Worm (Caenorhabditis elegans): ENCODE results near the gene wdr-5.2.

wdr-5.2 gene

DNA sequence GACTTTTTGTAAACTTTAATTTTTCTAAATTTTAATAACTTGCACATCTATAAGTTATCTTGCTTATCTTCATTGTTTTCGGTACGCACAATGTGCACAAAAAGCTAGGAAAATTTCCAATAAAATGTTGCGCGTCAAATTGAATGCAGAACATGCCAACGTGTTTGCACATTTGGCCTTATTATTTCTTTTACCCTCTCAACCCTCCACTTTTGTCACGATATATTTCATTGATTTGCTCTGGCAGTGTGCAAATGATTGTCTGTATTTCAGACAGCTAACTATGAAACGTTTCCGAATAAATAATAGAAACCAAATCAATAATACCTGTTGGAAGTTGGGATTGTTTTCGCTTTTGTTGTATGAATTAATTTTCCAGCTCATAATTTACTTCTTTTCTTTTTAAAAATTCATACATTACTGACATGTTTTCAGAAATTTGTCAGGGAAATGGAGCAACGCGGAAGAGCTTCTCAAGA, at the start of gene wdr-5.2:
Gene wdr-5.2 (plus strand): TSS at position 429 of the 479 bp plus-strand sequence.
- no peak for TF ChIP-seq unc-62 (GFP tag; optimal IDR thresholded peaks at IDR 0.05)

DNA sequence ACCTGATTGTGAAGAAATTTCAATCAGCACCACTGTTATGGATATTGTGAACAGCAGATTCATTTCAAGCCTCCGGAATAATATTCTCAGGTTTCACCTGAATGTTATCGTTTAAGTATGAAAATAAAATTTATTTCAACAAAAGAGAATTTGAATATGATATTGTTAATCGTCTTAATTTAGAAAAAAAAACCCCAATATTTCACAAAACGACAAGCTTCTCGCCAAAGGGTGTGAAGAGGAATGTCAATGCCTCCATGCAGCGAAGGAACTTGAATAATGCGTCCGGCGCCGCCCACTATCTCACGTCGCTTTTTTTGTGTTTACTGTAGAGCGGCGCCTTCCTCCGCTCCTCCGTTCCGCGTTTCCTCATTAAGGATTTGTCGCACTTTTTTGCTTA, 46.8 kb upstream of the wdr-5.2 start, which contains the start of gene C11H1.5:
Gene C11H1.5 (minus strand): TSS at position 101 of the 400 bp plus-strand sequence.
- TF ChIP-seq unc-62 (GFP tag; optimal IDR thresholded peaks at IDR 0.05): no peak

DNA sequence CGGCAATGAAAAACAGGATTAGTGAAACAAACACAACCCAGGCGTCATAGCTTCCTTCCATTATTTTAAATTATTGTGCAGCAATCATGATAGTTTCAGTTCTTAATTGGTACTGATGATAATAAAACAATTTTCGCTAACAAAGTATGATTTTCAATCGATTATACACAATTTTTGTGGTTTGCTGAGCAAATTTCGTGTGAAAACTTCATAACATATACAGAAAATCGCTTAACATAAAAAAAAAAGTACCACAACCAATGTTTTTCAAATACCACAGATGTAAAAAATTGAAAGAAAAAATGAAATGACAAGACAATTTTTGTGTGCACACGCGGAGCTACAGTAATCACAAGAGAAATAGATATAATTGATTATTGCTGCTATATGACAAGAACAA, 42.3 kb upstream of the wdr-5.2 start, which contains the start of gene gphr-2:
Gene gphr-2 (minus strand): TSS at position 101 of the 400 bp plus-strand sequence.
- no peak for TF ChIP-seq unc-62 (GFP tag; optimal IDR thresholded peaks at IDR 0.05)

DNA sequence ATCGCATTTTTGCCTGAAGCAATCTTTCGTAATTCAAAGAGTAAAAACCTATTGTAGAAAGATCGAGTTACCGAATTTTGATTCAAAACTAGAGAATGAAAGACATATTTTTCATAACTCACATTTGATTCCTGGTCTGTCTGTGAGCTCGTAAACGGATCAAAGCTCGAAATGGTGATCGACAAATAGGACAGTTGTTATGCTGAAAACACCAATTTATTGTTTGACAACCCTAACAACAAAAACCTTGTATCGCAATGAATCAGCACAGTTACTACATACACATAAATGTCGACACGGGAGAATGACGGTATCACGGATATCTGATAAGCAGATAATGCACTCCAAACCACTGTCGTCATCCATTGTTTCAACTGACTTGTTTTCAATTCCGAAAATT, 40.3 kb upstream of the wdr-5.2 start:
- TF ChIP-seq unc-62 (GFP tag; optimal IDR thresholded peaks at IDR 0.05): no peak

DNA sequence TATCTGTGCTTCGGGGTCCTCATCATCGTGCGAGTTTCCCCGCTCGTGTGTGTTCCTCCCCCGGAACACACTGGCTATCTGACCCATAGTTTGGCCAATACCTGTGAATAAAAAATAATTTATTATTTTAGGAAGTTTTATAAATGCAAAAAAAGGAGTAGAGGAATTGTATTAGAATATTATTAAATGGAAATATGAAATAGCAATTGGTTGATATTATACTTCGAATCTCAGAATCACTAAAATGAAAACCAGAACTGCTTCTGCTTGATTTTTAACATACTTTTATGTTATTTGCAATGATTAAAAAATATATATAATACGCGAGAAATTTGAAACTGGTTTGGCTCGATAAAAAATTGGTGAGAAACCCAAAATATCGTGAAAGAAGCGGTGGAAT, 38.3 kb upstream of the wdr-5.2 start, which contains the start of gene mgrn-1:
Gene mgrn-1 (minus strand): TSS at position 101 of the 400 bp plus-strand sequence.
- no peak for TF ChIP-seq unc-62 (GFP tag; optimal IDR thresholded peaks at IDR 0.05)

DNA sequence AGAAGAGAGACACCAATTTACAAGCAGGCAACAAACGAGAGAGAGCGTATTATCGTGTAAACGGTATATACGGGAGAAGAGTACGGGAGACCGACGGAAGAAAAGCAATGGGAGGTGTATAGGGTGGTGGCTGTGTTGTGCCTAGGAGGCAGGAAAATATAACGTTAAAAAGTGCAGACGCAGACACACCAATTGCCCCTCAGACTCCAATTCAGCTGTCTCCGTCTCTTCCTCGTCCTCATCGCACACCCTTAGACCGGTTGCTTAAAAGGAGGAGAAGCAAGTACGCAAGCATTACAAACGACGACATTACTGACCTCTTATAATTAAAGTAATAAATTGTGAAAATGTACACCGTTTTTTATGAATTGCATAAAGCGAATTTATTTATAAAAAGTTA, 37.5 kb upstream of the wdr-5.2 start:
- no peak for TF ChIP-seq unc-62 (GFP tag; optimal IDR thresholded peaks at IDR 0.05)

DNA sequence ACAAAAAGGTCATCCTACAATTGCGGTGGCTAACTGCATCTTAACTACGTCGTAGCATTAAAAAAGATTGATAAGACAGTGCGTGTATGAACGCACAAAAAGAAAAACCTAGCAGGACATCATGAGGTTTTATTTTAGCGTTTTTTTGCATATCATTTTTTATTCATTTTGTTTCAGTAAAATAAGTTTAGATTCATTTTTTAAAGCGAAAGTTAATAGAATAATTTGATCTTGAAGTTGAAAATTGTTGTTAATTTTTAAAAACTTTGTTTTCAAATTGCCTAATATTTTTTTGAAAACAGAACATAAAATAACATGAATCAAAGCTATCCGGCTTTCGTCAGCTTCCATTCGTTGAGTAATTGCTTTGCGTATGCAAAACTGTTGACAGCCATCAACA, 36.3 kb upstream of the wdr-5.2 start, which contains the start of gene prx-1:
Gene prx-1 (plus strand): TSS at position 301 of the 400 bp plus-strand sequence.
- no peak for TF ChIP-seq unc-62 (GFP tag; optimal IDR thresholded peaks at IDR 0.05)

DNA sequence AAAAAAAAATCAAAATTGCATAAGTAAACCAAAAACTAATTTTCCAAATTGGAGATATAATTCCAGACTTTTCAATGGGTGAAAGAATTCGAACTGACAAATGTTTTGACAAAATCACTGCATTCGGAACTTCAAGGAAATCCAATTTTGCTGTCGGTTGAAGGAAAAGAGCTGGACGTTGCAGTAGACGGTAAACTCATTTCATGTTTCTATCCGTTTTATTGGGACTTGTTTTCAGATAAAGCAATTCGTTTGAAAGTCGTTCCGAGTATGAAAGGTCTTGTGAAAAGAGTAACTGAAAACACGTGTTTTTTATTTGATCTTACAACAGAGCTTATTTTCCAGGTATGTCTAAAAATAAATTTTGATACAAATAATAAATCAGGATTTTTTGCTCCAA, 33.8 kb upstream of the wdr-5.2 start:
- TF ChIP-seq unc-62 (GFP tag; optimal IDR thresholded peaks at IDR 0.05): no peak

DNA sequence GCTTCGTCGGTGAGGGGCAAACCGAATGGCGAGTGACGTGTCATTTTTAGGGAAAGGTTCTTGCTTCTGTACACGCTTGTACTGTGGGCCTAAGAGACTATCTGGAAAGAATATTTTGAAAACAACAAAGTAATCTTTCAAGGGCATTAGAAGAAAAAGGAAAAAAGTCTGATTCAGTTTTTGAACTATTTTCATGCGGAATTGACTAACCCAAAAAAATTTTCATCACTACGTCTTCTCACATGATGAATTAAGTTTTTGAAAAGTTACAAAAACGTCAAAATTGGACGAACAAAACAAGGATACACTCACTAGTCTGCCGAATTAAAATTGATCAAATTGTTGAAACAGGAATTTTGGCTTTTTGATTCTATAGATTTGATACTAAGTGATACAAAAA, 29.6 kb upstream of the wdr-5.2 start, which contains the start of gene C11H1.9:
Gene C11H1.9 (minus strand): TSS at position 101 of the 400 bp plus-strand sequence.
- no peak for TF ChIP-seq unc-62 (GFP tag; optimal IDR thresholded peaks at IDR 0.05)

DNA sequence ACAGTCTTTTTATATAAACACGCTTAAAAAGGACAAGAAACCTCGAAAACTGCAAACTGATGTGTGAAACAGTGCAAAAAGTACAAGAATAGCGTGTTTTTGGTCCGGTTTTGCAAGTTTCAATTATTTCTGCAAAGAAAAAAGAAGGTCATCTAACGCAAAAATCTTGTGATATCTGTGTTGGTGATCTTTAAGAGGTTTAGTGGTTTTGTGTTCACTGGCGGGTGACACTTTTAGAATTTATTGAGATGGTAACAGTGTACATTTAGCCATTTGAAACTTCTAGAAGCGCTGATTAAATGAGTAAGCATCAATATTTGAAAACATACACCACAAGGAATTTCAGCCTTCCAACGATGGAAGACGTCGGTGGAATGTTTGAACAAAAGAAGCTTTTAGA, 27.1 kb upstream of the wdr-5.2 start:
- no peak for TF ChIP-seq unc-62 (GFP tag; optimal IDR thresholded peaks at IDR 0.05)

DNA sequence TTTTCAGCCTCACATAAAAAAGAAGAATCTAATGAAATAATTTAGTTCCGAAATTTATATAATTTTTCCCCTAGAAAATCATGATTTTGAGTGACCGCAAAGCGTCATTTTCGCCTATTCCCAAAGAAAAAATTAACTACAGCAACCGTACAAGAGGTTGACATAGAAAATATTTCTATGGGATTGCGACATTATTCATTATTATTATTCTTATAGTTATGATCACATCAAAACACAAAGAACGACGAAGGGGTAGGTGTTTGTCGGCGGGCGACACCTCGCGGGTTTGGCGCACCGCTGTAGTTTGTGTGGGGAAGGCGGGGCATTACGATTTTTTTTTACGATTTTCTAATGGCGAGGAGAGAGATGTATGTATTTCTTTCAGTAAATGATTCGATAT, 25.6 kb upstream of the wdr-5.2 start:
- TF ChIP-seq unc-62 (GFP tag; optimal IDR thresholded peaks at IDR 0.05): no peak

DNA sequence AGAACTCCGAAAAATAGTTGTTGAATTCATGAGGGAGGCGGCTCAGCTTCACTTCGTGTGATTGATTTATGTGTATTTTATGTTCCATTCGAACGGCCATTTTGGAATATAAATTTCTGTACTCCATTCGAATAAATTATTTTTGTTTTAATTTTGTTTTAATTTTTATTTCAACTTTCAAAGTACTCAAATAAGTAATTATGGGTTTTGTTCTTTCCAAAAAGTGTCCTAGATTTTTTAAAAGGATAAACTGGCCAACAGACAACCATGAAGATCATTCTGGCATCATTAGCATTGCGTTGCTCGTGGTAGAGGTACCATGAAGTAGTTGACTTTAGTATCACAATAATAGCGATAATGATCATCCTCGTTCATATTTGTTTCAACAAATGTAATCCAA, 23.3 kb upstream of the wdr-5.2 start:
- TF ChIP-seq unc-62 (GFP tag; optimal IDR thresholded peaks at IDR 0.05): no peak

DNA sequence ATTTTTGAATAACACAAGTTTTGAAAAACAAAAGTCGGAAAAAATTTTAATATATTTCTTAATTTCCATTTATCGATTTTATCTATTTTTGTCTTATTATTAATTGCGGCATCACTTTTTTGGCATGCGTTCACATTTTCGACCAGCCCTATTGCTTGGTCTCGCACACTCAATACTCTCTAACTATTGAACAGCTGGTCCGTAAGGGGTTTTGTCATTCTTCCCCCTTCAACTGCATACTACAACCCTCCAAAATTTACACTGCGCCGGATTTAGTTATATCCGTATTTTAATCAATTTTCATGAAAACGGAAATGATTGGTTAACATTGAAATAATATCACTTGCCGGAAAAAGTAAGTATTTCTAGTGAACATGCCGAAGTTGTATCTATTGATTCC, 22.5 kb upstream of the wdr-5.2 start, which contains the start of gene C11H1.7:
Gene C11H1.7 (plus strand): TSS at position 12 of the 400 bp plus-strand sequence.
- TF ChIP-seq unc-62 (GFP tag; optimal IDR thresholded peaks at IDR 0.05): no peak

DNA sequence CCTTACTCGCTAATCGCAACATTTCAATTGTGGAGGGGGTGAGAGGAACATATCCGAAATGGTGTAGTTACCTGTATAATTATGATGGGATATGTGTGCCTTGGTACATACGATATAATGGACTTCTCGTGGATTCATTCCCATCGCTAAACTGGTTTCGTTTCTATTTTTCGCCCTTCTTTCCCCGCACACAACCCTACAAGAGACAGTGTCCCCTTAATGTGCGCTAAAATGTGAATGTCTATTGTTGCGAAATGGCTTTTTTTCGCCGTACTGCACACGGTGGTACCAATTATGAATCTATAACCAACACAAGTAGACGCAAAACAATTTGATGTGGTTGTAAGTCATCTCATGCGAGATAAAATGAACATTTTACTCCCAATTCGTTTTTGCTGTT, 20.6 kb upstream of the wdr-5.2 start:
- TF ChIP-seq unc-62 (GFP tag; optimal IDR thresholded peaks at IDR 0.05): no peak

DNA sequence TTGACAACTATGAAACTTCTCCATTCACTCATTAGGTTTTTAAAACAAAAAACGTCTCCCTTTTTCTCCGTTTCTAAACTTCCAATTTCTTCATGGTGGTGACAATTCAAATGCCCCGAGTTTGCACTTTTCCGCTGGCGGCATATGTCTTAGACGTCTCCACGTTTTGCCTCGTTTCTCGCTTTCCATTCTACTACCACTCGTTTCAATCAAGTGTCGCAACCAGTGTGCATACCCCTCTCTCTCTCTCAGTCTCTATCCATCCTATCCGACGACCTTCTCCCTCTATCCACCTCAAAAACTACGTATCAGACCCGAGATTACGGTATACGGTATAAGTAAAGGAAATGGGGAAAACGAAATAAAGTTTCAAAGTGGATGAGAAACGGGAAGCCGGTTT, 15.8 kb upstream of the wdr-5.2 start:
- TF ChIP-seq unc-62 (GFP tag; optimal IDR thresholded peaks at IDR 0.05): no peak

DNA sequence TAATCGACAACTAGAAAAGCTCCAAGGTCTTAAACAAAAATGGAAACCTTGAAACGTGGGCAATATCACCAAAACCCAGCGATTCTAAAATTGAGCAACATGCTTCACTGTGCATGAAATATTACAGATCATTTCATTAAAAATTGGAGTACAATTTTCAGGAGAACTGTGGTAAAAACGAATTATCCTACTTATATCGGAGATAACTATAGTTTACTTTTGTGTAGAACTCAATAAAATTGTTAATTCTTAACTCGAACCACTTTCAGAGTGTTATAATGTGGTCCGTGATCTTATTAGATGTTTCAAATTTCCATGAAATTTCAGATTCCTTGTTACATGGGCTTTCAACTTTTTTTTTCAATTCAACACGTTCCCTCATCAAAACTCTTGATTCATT, 14.7 kb upstream of the wdr-5.2 start, which contains the start of gene K04G11.1:
Gene K04G11.1 (plus strand): TSS at position 301 of the 400 bp plus-strand sequence.
- no peak for TF ChIP-seq unc-62 (GFP tag; optimal IDR thresholded peaks at IDR 0.05)

DNA sequence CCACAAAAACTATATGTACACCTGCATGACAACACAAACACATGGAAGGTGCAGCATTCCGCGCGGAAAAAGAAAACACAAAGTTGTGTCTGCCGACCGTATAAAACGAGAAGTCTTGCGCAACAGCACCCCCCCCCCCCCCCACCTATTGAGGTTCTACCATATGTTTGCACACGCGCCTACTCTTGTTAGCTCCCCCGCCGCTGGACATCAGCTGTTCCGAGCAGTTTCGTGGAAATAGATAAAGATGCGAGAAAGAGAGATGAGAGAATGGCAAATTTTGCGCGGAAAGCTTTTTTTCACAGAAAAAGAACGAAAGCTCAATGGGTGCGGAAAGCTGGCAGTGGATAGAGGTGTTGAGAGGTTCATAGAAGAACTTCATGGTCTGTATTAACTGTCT, 14.3 kb upstream of the wdr-5.2 start:
- TF ChIP-seq unc-62 (GFP tag; optimal IDR thresholded peaks at IDR 0.05): no peak

DNA sequence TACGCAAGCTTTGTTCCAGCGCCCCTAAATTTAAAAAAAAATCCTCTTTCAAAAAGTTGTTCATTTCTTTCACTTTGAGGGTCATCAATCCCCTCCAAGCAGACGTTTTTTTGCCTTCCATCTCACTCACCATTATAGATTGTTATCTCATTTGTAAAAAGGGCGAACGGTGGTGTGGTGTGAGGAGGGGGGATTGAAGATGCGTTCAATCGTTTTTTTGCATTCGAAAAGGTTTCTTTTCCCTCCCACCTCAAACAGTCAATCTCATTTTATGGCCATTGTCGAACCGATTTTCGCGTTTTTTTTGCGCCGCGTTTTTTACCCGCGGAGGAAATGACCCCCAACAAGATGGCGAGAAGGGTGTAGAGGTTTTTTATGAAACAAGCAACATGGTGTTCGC, 11.0 kb upstream of the wdr-5.2 start:
- no peak for TF ChIP-seq unc-62 (GFP tag; optimal IDR thresholded peaks at IDR 0.05)
